Worm (Caenorhabditis elegans) whole organism, L2 larva: ENCODE results near the gene F44E2.9.

Experiments
- C34F6.9 ChIP-seq: fragments of 150-350 bp; optimal IDR thresholded peaks from 2 replicates; lab custom pipeline; 2014; ENCODE audit warnings: missing biosample characterization, missing genetic modification characterization
- F13H6.1 ChIP-seq: sonication (generic microtip); optimal IDR thresholded peaks from 2 replicates; lab custom pipeline; 2016; ENCODE audit warnings: missing genetic modification characterization, missing compliant biosample characterization
- R02D3.7 ChIP-seq: fragments of 150-350 bp; optimal IDR thresholded peaks from 2 replicates; lab custom pipeline; 2014; ENCODE audit warnings: missing biosample characterization, missing genetic modification characterization
- Y55F3AM.14 ChIP-seq: fragments of 200-800 bp; sonication (Bioruptor generic); optimal IDR thresholded peaks from 2 replicates; lab custom pipeline; 2018; ENCODE audit warnings: mild to moderate bottlenecking, missing genetic modification characterization, missing compliant biosample characterization
- ZK546.5 ChIP-seq: sonication (generic microtip); optimal IDR thresholded peaks from 2 replicates; lab custom pipeline; 2017; ENCODE audit warnings: missing biosample characterization, missing genetic modification characterization
- alr-1 ChIP-seq: fragments of 150-350 bp; optimal IDR thresholded peaks from 2 replicates; lab custom pipeline; 2014; ENCODE audit warnings: missing biosample characterization, missing genetic modification characterization
- aly-2 ChIP-seq: fragments of 150-350 bp; optimal IDR thresholded peaks from 2 replicates; lab custom pipeline; 2014; ENCODE audit warnings: missing biosample characterization, missing genetic modification characterization
- ama-1 ChIP-seq: fragments of 150-350 bp; optimal IDR thresholded peaks from 2 replicates; lab custom pipeline; 2018; ENCODE audit warnings: inconsistent platforms
- blmp-1 ChIP-seq: sonication (generic microtip); optimal IDR thresholded peaks from 2 replicates; lab custom pipeline; 2017; ENCODE audit warnings: missing genetic modification characterization, mild to moderate bottlenecking, missing compliant biosample characterization, antibody characterized with exemption, moderate library complexity; ENCODE audit not compliant: insufficient read depth
- ceh-16 ChIP-seq: fragments of 150-350 bp; optimal IDR thresholded peaks from 2 replicates; lab custom pipeline; 2014; ENCODE audit warnings: missing biosample characterization, missing genetic modification characterization
- ceh-82 ChIP-seq: fragments of 150-350 bp; optimal IDR thresholded peaks from 2 replicates; lab custom pipeline; 2014; ENCODE audit warnings: missing biosample characterization, missing genetic modification characterization
- crh-2 ChIP-seq: sonication (generic microtip); optimal IDR thresholded peaks from 2 replicates; lab custom pipeline; 2017; ENCODE audit warnings: missing biosample characterization, missing genetic modification characterization
- dmd-4 ChIP-seq: sonication (generic microtip); optimal IDR thresholded peaks from 2 replicates; lab custom pipeline; 2017; ENCODE audit warnings: missing biosample characterization, missing genetic modification characterization
- egl-27 ChIP-seq: sonication (generic microtip); optimal IDR thresholded peaks from 3 replicates; lab custom pipeline; 2017; ENCODE audit warnings: missing biosample characterization, missing genetic modification reagents, missing genetic modification characterization
- elt-1 ChIP-seq: fragments of 150-350 bp; optimal IDR thresholded peaks from 2 replicates; lab custom pipeline; 2014; ENCODE audit warnings: missing biosample characterization, missing genetic modification characterization
- elt-3 ChIP-seq: sonication (generic microtip); optimal IDR thresholded peaks from 2 replicates; lab custom pipeline; 2017; ENCODE audit warnings: missing biosample characterization, missing genetic modification characterization
- fos-1 ChIP-seq: fragments of 150-350 bp; optimal IDR thresholded peaks from 2 replicates; lab custom pipeline; 2014; ENCODE audit warnings: missing biosample characterization, missing genetic modification characterization
- gmeb-1 ChIP-seq: fragments of 150-350 bp; optimal IDR thresholded peaks from 2 replicates; lab custom pipeline; 2014; ENCODE audit warnings: missing biosample characterization, missing genetic modification characterization
- lin-11 ChIP-seq: fragments of 150-350 bp; sonication (generic microtip); optimal IDR thresholded peaks from 2 replicates; lab custom pipeline; 2014; ENCODE audit warnings: missing biosample characterization, missing genetic modification characterization, inconsistent platforms, mixed read lengths
- lin-13 ChIP-seq: fragments of 150-350 bp; optimal IDR thresholded peaks from 2 replicates; lab custom pipeline; 2014; ENCODE audit warnings: missing biosample characterization, missing genetic modification reagents, missing genetic modification characterization
- lin-39 ChIP-seq: fragments of 150-350 bp; optimal IDR thresholded peaks from 2 replicates; lab custom pipeline; 2014; ENCODE audit warnings: missing biosample characterization, missing genetic modification reagents, missing genetic modification characterization
- lsy-2 ChIP-seq, 2 experiments: fragments of 150-350 bp in 1 of 2; sonication (generic microtip) in 1 of 2; optimal IDR thresholded peaks; 2 replicates each; lab custom pipeline; 2014 to 2017; ENCODE audit warnings: missing biosample characterization in 2 of 2, missing genetic modification characterization in 2 of 2
- mab-5 ChIP-seq: fragments of 150-350 bp; optimal IDR thresholded peaks from 2 replicates; lab custom pipeline; 2014; ENCODE audit warnings: missing biosample characterization, missing genetic modification characterization
- mbf-1 ChIP-seq: sonication (generic microtip); optimal IDR thresholded peaks from 2 replicates; lab custom pipeline; 2017; ENCODE audit warnings: missing biosample characterization, missing genetic modification characterization
- mdl-1 ChIP-seq, 2 experiments: fragments of 150-350 bp in 1 of 2; sonication (generic microtip) in 1 of 2; optimal IDR thresholded peaks; 2 replicates each; lab custom pipeline; 2017; ENCODE audit warnings: missing biosample characterization in 2 of 2, missing genetic modification characterization in 2 of 2
- nhr-10 ChIP-seq: sonication (generic microtip); optimal IDR thresholded peaks from 2 replicates; lab custom pipeline; 2017; ENCODE audit warnings: missing biosample characterization, missing genetic modification characterization
- nhr-11 ChIP-seq: fragments of 150-350 bp; optimal IDR thresholded peaks from 2 replicates; lab custom pipeline; 2014; ENCODE audit warnings: missing biosample characterization, missing genetic modification characterization
- nhr-12 ChIP-seq: fragments of 150-350 bp; optimal IDR thresholded peaks from 2 replicates; lab custom pipeline; 2014; ENCODE audit warnings: missing biosample characterization, missing genetic modification characterization
- nhr-129 ChIP-seq: fragments of 150-350 bp; optimal IDR thresholded peaks from 2 replicates; lab custom pipeline; 2014; ENCODE audit warnings: missing biosample characterization, missing genetic modification characterization
- nhr-21 ChIP-seq: fragments of 150-350 bp; optimal IDR thresholded peaks from 2 replicates; lab custom pipeline; 2014; ENCODE audit warnings: missing biosample characterization, missing genetic modification characterization
- nhr-23 ChIP-seq: fragments of 150-350 bp; optimal IDR thresholded peaks from 2 replicates; lab custom pipeline; 2014; ENCODE audit warnings: missing biosample characterization, missing genetic modification reagents, missing genetic modification characterization
- nhr-237 ChIP-seq: fragments of 150-350 bp; optimal IDR thresholded peaks from 2 replicates; lab custom pipeline; 2014; ENCODE audit warnings: missing biosample characterization, missing genetic modification characterization
- nhr-25 ChIP-seq: fragments of 150-350 bp; sonication (generic microtip); optimal IDR thresholded peaks from 3 replicates; lab custom pipeline; 2014; ENCODE audit warnings: missing biosample characterization, missing genetic modification characterization
- nhr-6 ChIP-seq: fragments of 150-350 bp; optimal IDR thresholded peaks from 2 replicates; lab custom pipeline; 2014; ENCODE audit warnings: missing biosample characterization, missing genetic modification characterization
- nhr-77 ChIP-seq: fragments of 150-350 bp; optimal IDR thresholded peaks from 2 replicates; lab custom pipeline; 2014; ENCODE audit warnings: missing biosample characterization, missing genetic modification characterization
- peb-1 ChIP-seq: fragments of 150-350 bp; optimal IDR thresholded peaks from 2 replicates; lab custom pipeline; 2014; ENCODE audit warnings: missing biosample characterization, missing genetic modification characterization
- sem-4 ChIP-seq: fragments of 150-350 bp; optimal IDR thresholded peaks from 2 replicates; lab custom pipeline; 2014; ENCODE audit warnings: missing biosample characterization, missing genetic modification reagents, missing genetic modification characterization
- skn-1 ChIP-seq: sonication (generic microtip); optimal IDR thresholded peaks from 2 replicates; lab custom pipeline; 2017; ENCODE audit warnings: missing biosample characterization, missing genetic modification characterization
- sma-3 ChIP-seq: sonication (generic microtip); optimal IDR thresholded peaks from 2 replicates; lab custom pipeline; 2016; ENCODE audit warnings: missing genetic modification reagents, missing genetic modification characterization, missing compliant biosample characterization
- sma-9 ChIP-seq, 2 experiments: fragments of 150-350 bp in 1 of 2; sonication (generic microtip) in 1 of 2; optimal IDR thresholded peaks; 2 replicates each; lab custom pipeline; 2014 to 2016; ENCODE audit warnings: missing genetic modification characterization in 2 of 2, mild to moderate bottlenecking in 1 of 2, missing biosample characterization in 1 of 2, missing compliant biosample characterization in 1 of 2, missing genetic modification reagents in 1 of 2, moderate library complexity in 1 of 2
- snpc-4 ChIP-seq: fragments of 150-350 bp; optimal IDR thresholded peaks from 2 replicates; lab custom pipeline; 2014; ENCODE audit warnings: missing biosample characterization, missing genetic modification characterization
- unc-39 ChIP-seq: fragments of 150-350 bp; optimal IDR thresholded peaks from 2 replicates; lab custom pipeline; 2014; ENCODE audit warnings: missing biosample characterization, missing genetic modification characterization
- unc-55 ChIP-seq: fragments of 150-350 bp; sonication (generic microtip); optimal IDR thresholded peaks from 3 replicates; lab custom pipeline; 2014; ENCODE audit warnings: missing biosample characterization, missing genetic modification reagents, missing genetic modification characterization
- unc-62 ChIP-seq: fragments of 150-350 bp; optimal IDR thresholded peaks from 2 replicates; lab custom pipeline; 2014; ENCODE audit warnings: missing biosample characterization, missing genetic modification reagents, missing genetic modification characterization
- zag-1 ChIP-seq: fragments of 150-350 bp; optimal IDR thresholded peaks from 2 replicates; lab custom pipeline; 2014; ENCODE audit warnings: missing biosample characterization, missing genetic modification characterization
- ztf-1 ChIP-seq: fragments of 200-800 bp; sonication (Bioruptor generic); conservative IDR thresholded peaks from 2 replicates; pipeline ENCODE4 v1.3.6; 2022; ENCODE audit warnings: missing genetic modification characterization, missing compliant biosample characterization
- ztf-11 ChIP-seq: sonication (generic microtip); optimal IDR thresholded peaks from 2 replicates; lab custom pipeline; 2017; ENCODE audit warnings: missing biosample characterization, missing genetic modification characterization
- ztf-4 ChIP-seq: fragments of 150-350 bp; optimal IDR thresholded peaks from 2 replicates; lab custom pipeline; 2014; ENCODE audit warnings: missing biosample characterization, missing genetic modification characterization

Gene F44E2.9

ce11 chrIII:8887184-8887801 lies 37.0 kb upstream of the F44E2.9 start, which contains the start of gene famh-136:
Gene famh-136, plus strand, starts transcription at chrIII:8887751.
- TF ChIP-seq mbf-1 (no peak), crh-2 (peak; percentile 91), lin-13 (peak; percentile 81), nhr-21 (tag; lab: Kevin White, UChicago) (peak; percentile 76), F13H6.1 (tag; lab: Kevin White, UChicago) (peak; percentile 66), skn-1 (tag; lab: Kevin White, UChicago) (peak; percentile 33), elt-1 (tag; lab: Kevin White, UChicago) (no peak), unc-39 (tag; lab: Kevin White, UChicago) (no peak), aly-2 (tag; lab: Kevin White, UChicago) (no peak), alr-1 (tag; lab: Kevin White, UChicago) (no peak), peb-1 (tag; lab: Kevin White, UChicago) (no peak), R02D3.7 (tag; lab: Kevin White, UChicago) (no peak), nhr-6 (tag; lab: Kevin White, UChicago) (peak; percentile 72), nhr-11 (tag; lab: Kevin White, UChicago) (no peak), ceh-16 (tag; lab: Kevin White, UChicago) (no peak), ztf-4 (tag; lab: Kevin White, UChicago) (peak; percentile 66), elt-3 (no peak), ztf-1 (GFP tag; lab: Robert Waterston, UW) (no peak), nhr-129 (tag; lab: Kevin White, UChicago) (peak; percentile 88), lin-39 (tag; lab: Kevin White, UChicago) (no peak), C34F6.9 (tag; lab: Kevin White, UChicago) (peak; percentile 95), ztf-11 (no peak), nhr-77 (tag; lab: Kevin White, UChicago) (peak; percentile 34), nhr-23 (tag; lab: Kevin White, UChicago) (no peak), nhr-25 (tag; lab: Kevin White, UChicago) (peak; percentile 77), unc-62 (no peak), dmd-4 (tag; lab: Kevin White, UChicago) (no peak), egl-27 (tag; lab: Kevin White, UChicago) (peak; percentile 11), sma-9 (GFP tag; optimal IDR thresholded peaks at IDR 0.05; lab: Kevin White, UChicago) (peak; percentile 77), sma-9 (tag; optimal IDR thresholded peaks at IDR 0.05; lab: Kevin White, UChicago) (no peak), lsy-2 (tag; optimal IDR thresholded peaks at IDR 0.05; lab: Kevin White, UChicago) (peak; percentile 81 to 96), blmp-1 (tag; lab: Kevin White, UChicago) (peak; percentile 13), snpc-4 (tag; lab: Kevin White, UChicago) (peak; percentile 19), ama-1 (lab: Kevin White, UChicago) (no peak), mdl-1 (tag; optimal IDR thresholded peaks at IDR 0.05; lab: Kevin White, UChicago) (peak in 1 of 2 experiments; percentile 5), unc-55 (GFP tag; lab: Kevin White, UChicago) (peak; percentile 80), mab-5 (peak; percentile 69), zag-1 (peak; percentile 4), sem-4 (tag; lab: Kevin White, UChicago) (peak; percentile 85), nhr-10 (tag; lab: Kevin White, UChicago) (no peak), nhr-237 (tag; lab: Kevin White, UChicago) (no peak), ZK546.5 (tag; lab: Kevin White, UChicago) (no peak), nhr-12 (tag; lab: Kevin White, UChicago) (no peak), ceh-82 (tag; lab: Kevin White, UChicago) (peak; percentile 39), Y55F3AM.14 (peak; percentile 90), sma-3 (GFP tag; lab: Kevin White, UChicago) (peak; percentile 87), gmeb-1 (tag; lab: Kevin White, UChicago) (peak; percentile 91), fos-1 (peak; percentile 87), lin-11 (no peak)
- TF ChIP-seq, all 48 proteins: peak for 26
